Fruit fly (Drosophila melanogaster): ENCODE measurements around the gene CG17147.

- TF ChIP-seq gl (tag; optimal IDR thresholded peaks at IDR 0.05), result no peak
- no peak for TF ChIP-seq EcR (GFP tag; optimal IDR thresholded peaks at IDR 0.05)
- no peak for TF ChIP-seq D1 (tag; optimal IDR thresholded peaks at IDR 0.05)
- TF ChIP-seq CG34367 (tag; optimal IDR thresholded peaks at IDR 0.05), result no peak
- no peak for TF ChIP-seq CG13204 (GFP tag; optimal IDR thresholded peaks at IDR 0.05)
- no peak for TF ChIP-seq CG32121 (GFP tag; IDR thresholded peaks at IDR 0.05)
- TF ChIP-seq CG17806 (tag; optimal IDR thresholded peaks at IDR 0.05), result no peak
- no peak for TF ChIP-seq CG14655 (GFP tag; optimal IDR thresholded peaks at IDR 0.05)
- TF ChIP-seq Snoo (tag; optimal IDR thresholded peaks at IDR 0.05), result no peak
- no peak for TF ChIP-seq Pif1B (GFP tag; optimal IDR thresholded peaks at IDR 0.05)
- TF ChIP-seq CG8301 (tag; optimal IDR thresholded peaks at IDR 0.05), result no peak
- TF ChIP-seq Pif1A (GFP tag; optimal IDR thresholded peaks at IDR 0.05), result no peak
- TF ChIP-seq fd96Ca (GFP tag; IDR thresholded peaks at IDR 0.05), result no peak
These were observed 13.4 kb downstream of the CG17147 start for dm6 chr3L:20237167-20237566.
